Fruit fly (Drosophila melanogaster) whole organism, adult: ENCODE data around the gene CG13482.

Experiments used
- CG11617 ChIP-seq: fragments of 200-800 bp; sonication (Bioruptor generic); optimal IDR thresholded peaks from 2 replicates; lab custom pipeline; 2017; ENCODE audit warnings: mild to moderate bottlenecking, missing biosample characterization, missing genetic modification reagents, missing genetic modification characterization
- CG12768 ChIP-seq: fragments of 200-800 bp; sonication (Bioruptor generic); optimal IDR thresholded peaks from 2 replicates; lab custom pipeline; 2017; ENCODE audit warnings: missing biosample characterization, missing genetic modification characterization, mild to moderate bottlenecking, moderate library complexity, missing genetic modification reagents
- CG1620 ChIP-seq: fragments of 200-800 bp; sonication (Bioruptor generic); optimal IDR thresholded peaks from 2 replicates; lab custom pipeline; 2016; ENCODE audit warnings: missing biosample characterization, missing genetic modification characterization
- CG5204 ChIP-seq: fragments of 200-800 bp; sonication (Bioruptor generic); optimal IDR thresholded peaks from 2 replicates; lab custom pipeline; 2016; ENCODE audit warnings: missing biosample characterization, missing genetic modification characterization
- CG7045 ChIP-seq: fragments of 200-800 bp; sonication (Bioruptor generic); optimal IDR thresholded peaks from 2 replicates; lab custom pipeline; 2017; ENCODE audit warnings: missing biosample characterization, mild to moderate bottlenecking, missing genetic modification characterization
- Clk ChIP-seq: fragments of 200-800 bp; sonication (Bioruptor generic); optimal IDR thresholded peaks from 2 replicates; lab custom pipeline; 2017; ENCODE audit warnings: missing biosample characterization, missing genetic modification characterization
- Hr96 ChIP-seq: fragments of 200-800 bp; sonication (Bioruptor generic); optimal IDR thresholded peaks from 2 replicates; lab custom pipeline; 2016; ENCODE audit warnings: missing biosample characterization, missing genetic modification characterization
- cic ChIP-seq: fragments of 200-800 bp; sonication (Bioruptor generic); optimal IDR thresholded peaks from 2 replicates; lab custom pipeline; 2017; ENCODE audit warnings: missing biosample characterization, mild to moderate bottlenecking, missing genetic modification characterization, moderate library complexity
- cnc ChIP-seq, 2 experiments: fragments of >200 bp; optimal IDR thresholded peaks; 2 replicates each; lab custom pipeline; 2017
- kay ChIP-seq: fragments of 200-800 bp; sonication (Bioruptor generic); peaks from one replicate; lab custom pipeline; 2016; ENCODE audit warnings: missing biosample characterization, missing genetic modification characterization, borderline replicate concordance
- tj ChIP-seq: fragments of 200-800 bp; sonication (Bioruptor generic); optimal IDR thresholded peaks from 3 replicates; lab custom pipeline; 2017; ENCODE audit warnings: missing biosample characterization, mild to moderate bottlenecking, missing genetic modification characterization, moderate library complexity
- toe ChIP-seq: fragments of 200-800 bp; sonication (Bioruptor generic); optimal IDR thresholded peaks from 2 replicates; lab custom pipeline; 2016; ENCODE audit warnings: missing biosample characterization, missing genetic modification characterization

- TF ChIP-seq CG12768 (GFP tag; lab: Kevin White, UChicago) (no peak), cic (GFP tag; lab: Kevin White, UChicago) (no peak), Hr96 (no peak), CG11617 (GFP tag; lab: Kevin White, UChicago) (no peak), cnc (optimal IDR thresholded peaks at IDR 0.05; lab: Kevin White, UChicago) (no peak), Clk (GFP tag; lab: Kevin White, UChicago) (no peak), CG5204 (no peak), kay (GFP tag; lab: Kevin White, UChicago) (no peak), toe (GFP tag; lab: Kevin White, UChicago) (no peak), tj (GFP tag; lab: Kevin White, UChicago) (no peak), CG1620 (GFP tag; lab: Kevin White, UChicago) (no peak), CG7045 (GFP tag; lab: Kevin White, UChicago) (no peak)
These were observed 25.3 kb upstream of the CG13482 start for dm6 chr3L:14303848-14304247.
